Fruit fly (Drosophila melanogaster): Measurements from ENCODE around the gene Alg7.

DNA sequence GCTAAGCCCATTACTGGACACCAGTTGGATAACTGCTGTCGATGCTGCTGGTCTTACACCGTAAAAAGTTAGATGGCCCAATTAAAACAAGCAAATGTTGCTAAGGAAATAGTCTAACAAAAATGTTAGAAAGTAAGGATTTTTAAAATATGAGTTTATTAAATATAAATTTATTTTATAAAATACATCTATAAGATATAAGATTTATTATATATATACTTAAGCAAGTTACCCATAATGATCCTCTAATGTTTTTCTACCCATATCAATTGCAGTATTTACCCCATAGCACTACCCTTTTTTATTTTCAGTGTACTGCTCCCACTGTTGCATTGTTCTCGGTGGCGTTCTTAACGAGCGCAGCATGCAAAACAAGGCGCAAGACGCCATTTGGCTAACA lies 32.8 kb upstream of the Alg7 start:
- TF ChIP-seq psq (optimal IDR thresholded peaks at IDR 0.05) (no peak), Sin3A (optimal IDR thresholded peaks at IDR 0.05) (no peak)
